Fruit fly (Drosophila melanogaster) whole organism, wandering third instar larva: Measurements from ENCODE around the gene CG5013.

Source experiments
- CG32264 ChIP-seq: fragments of 200-800 bp; sonication (Bioruptor generic); optimal IDR thresholded peaks from 2 replicates; lab custom pipeline; 2016; ENCODE audit warnings: missing biosample characterization, missing genetic modification characterization
- CG9705 ChIP-seq: fragments of 200-800 bp; sonication (Bioruptor generic); optimal IDR thresholded peaks from 2 replicates; lab custom pipeline; 2018; ENCODE audit warnings: missing biosample characterization, mild to moderate bottlenecking, missing genetic modification characterization
- CrebA ChIP-seq: fragments of 200-800 bp; sonication (Bioruptor generic); optimal IDR thresholded peaks from 2 replicates; lab custom pipeline; 2016; ENCODE audit warnings: missing biosample characterization, mild to moderate bottlenecking, missing genetic modification characterization, borderline replicate concordance
- Dfd ChIP-seq: fragments of >200 bp; optimal IDR thresholded peaks from 2 replicates; lab custom pipeline; 2017; ENCODE audit warnings: missing biosample characterization, missing genetic modification characterization
- Dif ChIP-seq: fragments of 200-275, 200-300 bp; sonication (Bioruptor generic); optimal IDR thresholded peaks from 2 replicates; lab custom pipeline; 2018; ENCODE audit warnings: missing biosample characterization, missing genetic modification characterization; ENCODE audit not compliant: partially characterized antibody
- GATAd ChIP-seq: sonication (Bioruptor generic); optimal IDR thresholded peaks from 2 replicates; lab custom pipeline; 2016; ENCODE audit warnings: missing biosample characterization, missing genetic modification characterization
- HLH106 ChIP-seq: fragments of 200-800 bp; optimal IDR thresholded peaks from 3 replicates; lab custom pipeline; 2019; ENCODE audit warnings: missing biosample characterization, mild to moderate bottlenecking, missing genetic modification characterization, moderate library complexity
- Hnf4 ChIP-seq: fragments of 200-800 bp; sonication (Bioruptor generic); optimal IDR thresholded peaks from 2 replicates; lab custom pipeline; 2016; ENCODE audit warnings: missing biosample characterization, mild to moderate bottlenecking, missing genetic modification characterization
- Hr83 ChIP-seq: fragments of 200-300 bp; sonication (Bioruptor generic); optimal IDR thresholded peaks from 2 replicates; lab custom pipeline; 2016; ENCODE audit warnings: missing biosample characterization, mild to moderate bottlenecking, missing genetic modification characterization, moderate library complexity; ENCODE audit not compliant: poor library complexity, severe bottlenecking
- Jra ChIP-seq: sonication (Bioruptor generic); optimal IDR thresholded peaks from 2 replicates; lab custom pipeline; 2016; ENCODE audit warnings: missing biosample characterization, missing genetic modification characterization
- Mio ChIP-seq: sonication (Bioruptor generic); optimal IDR thresholded peaks from 2 replicates; lab custom pipeline; 2016; ENCODE audit warnings: missing biosample characterization, missing genetic modification characterization
- Myc ChIP-seq: fragments of >200 bp; optimal IDR thresholded peaks from 2 replicates; lab custom pipeline; 2017
- N ChIP-seq: fragments of >200 bp; optimal IDR thresholded peaks from 2 replicates; lab custom pipeline; 2018; ENCODE audit warnings: missing biosample characterization, missing external identifiers, missing genetic modification characterization
- Sp1 ChIP-seq: fragments of 200-800 bp; sonication (Bioruptor generic); optimal IDR thresholded peaks from 3 replicates; lab custom pipeline; 2019; ENCODE audit warnings: missing biosample characterization, mild to moderate bottlenecking, missing genetic modification characterization, moderate library complexity
- Vsx2 ChIP-seq: fragments of 200-300, 225-300 bp; sonication (Bioruptor generic); optimal IDR thresholded peaks from 2 replicates; lab custom pipeline; 2018; ENCODE audit warnings: missing biosample characterization, missing genetic modification characterization; ENCODE audit not compliant: partially characterized antibody
- br ChIP-seq: fragments of 200-800 bp; sonication (Bioruptor generic); optimal IDR thresholded peaks from 2 replicates; lab custom pipeline; 2016; ENCODE audit warnings: missing biosample characterization, missing genetic modification characterization
- brk ChIP-seq: fragments of 200-800 bp; sonication (Bioruptor generic); optimal IDR thresholded peaks from 2 replicates; lab custom pipeline; 2016; ENCODE audit warnings: missing biosample characterization, mild to moderate bottlenecking, missing genetic modification characterization
- dl ChIP-seq, 2 experiments: fragments of 175-275, 200-275 bp in 1 of 2; fragments of 200-275 bp in 1 of 2; sonication (Bioruptor generic); optimal IDR thresholded peaks; lab custom pipeline; 2018; ENCODE audit warnings: mild to moderate bottlenecking in 2 of 2, missing biosample characterization in 2 of 2, missing genetic modification characterization in 2 of 2, moderate library complexity in 2 of 2; ENCODE audit not compliant: partially characterized antibody in 2 of 2, insufficient read depth in 1 of 2
- dmrt93B ChIP-seq: fragments of 200-800 bp; sonication (Bioruptor generic); optimal IDR thresholded peaks from 2 replicates; lab custom pipeline; 2018; ENCODE audit warnings: missing biosample characterization, mild to moderate bottlenecking, missing genetic modification characterization
- ey ChIP-seq: fragments of 200-800 bp; sonication (Bioruptor generic); optimal IDR thresholded peaks from 2 replicates; lab custom pipeline; 2016; ENCODE audit warnings: missing biosample characterization, missing genetic modification characterization
- foxo ChIP-seq, 2 experiments: fragments of 200-800 bp; sonication (Bioruptor generic); optimal IDR thresholded peaks; 2 replicates in 1 of 2; 3 replicates in 1 of 2; lab custom pipeline; 2016 to 2017; ENCODE audit warnings: missing biosample characterization in 2 of 2, missing genetic modification characterization in 2 of 2
- fru ChIP-seq: fragments of 200-800 bp; sonication (Bioruptor generic); optimal IDR thresholded peaks from 3 replicates; lab custom pipeline; 2016; ENCODE audit warnings: missing biosample characterization, mild to moderate bottlenecking, missing genetic modification characterization
- jim ChIP-seq: fragments of 175-275, 200-325 bp; sonication (Bioruptor generic); optimal IDR thresholded peaks from 2 replicates; lab custom pipeline; 2016; ENCODE audit warnings: missing biosample characterization, mild to moderate bottlenecking, missing genetic modification characterization
- lola ChIP-seq: fragments of >200 bp; optimal IDR thresholded peaks from 2 replicates; lab custom pipeline; 2017; ENCODE audit warnings: missing biosample characterization, missing genetic modification characterization
- psq ChIP-seq: fragments of 200-800 bp; sonication (Bioruptor generic); optimal IDR thresholded peaks from 3 replicates; lab custom pipeline; 2017; ENCODE audit warnings: missing biosample characterization, mild to moderate bottlenecking, missing genetic modification characterization, moderate library complexity
- rgr ChIP-seq: fragments of 200-800 bp; sonication (Bioruptor generic); optimal IDR thresholded peaks from 3 replicates; lab custom pipeline; 2016; ENCODE audit warnings: missing biosample characterization, mild to moderate bottlenecking, missing genetic modification characterization
- tai ChIP-seq: sonication (Bioruptor generic); optimal IDR thresholded peaks from 2 replicates; lab custom pipeline; 2016; ENCODE audit warnings: missing biosample characterization, missing genetic modification characterization
- usp ChIP-seq: fragments of >200 bp; optimal IDR thresholded peaks from 2 replicates; lab custom pipeline; 2017; ENCODE audit warnings: missing biosample characterization, missing genetic modification characterization
- woc ChIP-seq: sonication (Bioruptor generic); optimal IDR thresholded peaks from 2 replicates; lab custom pipeline; 2016; ENCODE audit warnings: missing biosample characterization, mild to moderate bottlenecking, missing genetic modification characterization

CG5013 gene

dm6 chr3R:16038049-16038448 lies 11.4 kb upstream of the CG5013 start:
- no peak for TF ChIP-seq Dfd (GFP tag; lab: Kevin White, UChicago)
- no peak for TF ChIP-seq tai (GFP tag; lab: Kevin White, UChicago)
- no peak for TF ChIP-seq GATAd (GFP tag; lab: Kevin White, UChicago)
- TF ChIP-seq Vsx2 (GFP tag; lab: Kevin White, UChicago), result peak; percentile 63
- no peak for TF ChIP-seq Sp1 (GFP tag; lab: Kevin White, UChicago)
- TF ChIP-seq CG32264, result no peak
- TF ChIP-seq Hr83 (GFP tag; lab: Kevin White, UChicago), result no peak
- TF ChIP-seq CG9705 (GFP tag; lab: Kevin White, UChicago), result no peak
- peak; percentile 76 for TF ChIP-seq Dif (GFP tag; lab: Kevin White, UChicago)

- TF ChIP-seq Dfd (GFP tag; lab: Kevin White, UChicago) (peak; percentile 95), brk (GFP tag; lab: Kevin White, UChicago) (no peak)
Measured at dm6 chr3R:16039557-16039956, 9.9 kb upstream of the CG5013 start.

dm6 chr3R:16040925-16041324 lies 8.5 kb upstream of the CG5013 start:
- TF ChIP-seq fru (peak; percentile 4), foxo (GFP tag; optimal IDR thresholded peaks at IDR 0.05; lab: Kevin White, UChicago) (no peak), GATAd (GFP tag; lab: Kevin White, UChicago) (no peak), lola (GFP tag; lab: Kevin White, UChicago) (no peak), dmrt93B (no peak), Vsx2 (GFP tag; lab: Kevin White, UChicago) (peak; percentile 78), Dif (GFP tag; lab: Kevin White, UChicago) (peak; percentile 93), woc (GFP tag; lab: Kevin White, UChicago) (no peak), Dfd (GFP tag; lab: Kevin White, UChicago) (no peak), dl (GFP tag; optimal IDR thresholded peaks at IDR 0.05; lab: Kevin White, UChicago; ENCODE audit: insufficient read depth in 1 of 2, partially characterized antibody in 2 of 2) (peak; percentile 26 to 67), Myc (peak; percentile 72)

- TF ChIP-seq HLH106 (tag; lab: Kevin White, UChicago) (peak; percentile 10), foxo (GFP tag; optimal IDR thresholded peaks at IDR 0.05; lab: Kevin White, UChicago) (peak in 1 of 2 experiments; percentile 12), Jra (GFP tag; lab: Kevin White, UChicago) (no peak)
Measured at dm6 chr3R:16042137-16042899, 7.2 kb upstream of the CG5013 start.

dm6 chr3R:16042900-16043548 lies 6.4 kb upstream of the CG5013 start, which contains the start of gene Jhbp4:
Gene Jhbp4, plus strand, starts transcription at chr3R:16043498.
- no peak for TF ChIP-seq lola (GFP tag; lab: Kevin White, UChicago)
- TF ChIP-seq Myc, result peak; percentile 19
- no peak for TF ChIP-seq N (GFP tag; lab: Kevin White, UChicago)
- no peak for TF ChIP-seq CG32264

dm6 chr3R:16046030-16046429 lies 3.4 kb upstream of the CG5013 start, which contains the start of gene Jhbp5:
Gene Jhbp5, minus strand, starts transcription at chr3R:16046130.
- TF ChIP-seq foxo (GFP tag; optimal IDR thresholded peaks at IDR 0.05; lab: Kevin White, UChicago) (no peak), rgr (GFP tag; lab: Kevin White, UChicago) (no peak), fru (no peak), br (GFP tag; lab: Kevin White, UChicago) (no peak), Myc (no peak), Dfd (GFP tag; lab: Kevin White, UChicago) (no peak), Vsx2 (GFP tag; lab: Kevin White, UChicago) (no peak), CG32264 (no peak), brk (GFP tag; lab: Kevin White, UChicago) (no peak), dl (GFP tag; optimal IDR thresholded peaks at IDR 0.05; lab: Kevin White, UChicago; ENCODE audit: insufficient read depth in 1 of 2, partially characterized antibody in 2 of 2) (no peak), Mio (GFP tag; lab: Kevin White, UChicago) (no peak), jim (GFP tag; lab: Kevin White, UChicago) (no peak), psq (GFP tag; lab: Kevin White, UChicago) (no peak), Sp1 (GFP tag; lab: Kevin White, UChicago) (no peak), CrebA (no peak), ey (GFP tag; lab: Kevin White, UChicago) (no peak), tai (GFP tag; lab: Kevin White, UChicago) (no peak), Hnf4 (no peak), HLH106 (tag; lab: Kevin White, UChicago) (no peak), usp (GFP tag; lab: Kevin White, UChicago) (no peak)
